Worm (Caenorhabditis elegans): ENCODE data around the gene best-16.

Gene best-16

DNA sequence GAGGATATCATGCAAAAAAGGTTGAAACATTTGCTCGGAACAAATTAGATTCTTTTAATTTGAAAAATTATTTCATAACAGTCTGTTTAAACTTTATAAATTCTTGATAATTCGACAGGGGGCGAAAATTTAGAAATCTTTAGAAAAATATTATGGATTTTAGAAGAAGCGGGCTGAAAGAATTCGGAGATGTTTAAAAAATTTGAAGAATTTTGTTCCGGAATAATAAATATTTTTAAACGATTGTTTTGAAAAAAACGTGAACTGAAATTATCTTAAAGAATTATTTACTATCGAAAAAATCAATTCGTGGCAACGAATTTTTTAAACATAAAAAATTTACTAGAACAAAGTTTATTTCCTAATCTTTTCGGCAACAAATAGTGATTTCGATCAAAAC, 8.1 kb upstream of the best-16 start, which contains the start of gene R13A1.3:
Gene R13A1.3 (plus strand): TSS at position 301 of the 400 bp plus-strand sequence.
- no peak for TF ChIP-seq saeg-2 (GFP tag; IDR thresholded peaks at IDR 0.05)
- TF ChIP-seq hlh-11 (tag; optimal IDR thresholded peaks at IDR 0.05): no peak
- no peak for TF ChIP-seq nhr-6 (tag; optimal IDR thresholded peaks at IDR 0.05)
- no peak for TF ChIP-seq ceh-32 (tag; optimal IDR thresholded peaks at IDR 0.05; ENCODE audit: poor library complexity)
- TF ChIP-seq T20F7.1 (GFP tag; optimal IDR thresholded peaks at IDR 0.05): no peak
- TF ChIP-seq ZK546.5 (tag; optimal IDR thresholded peaks at IDR 0.05): no peak
- TF ChIP-seq ces-1 (GFP tag; optimal IDR thresholded peaks at IDR 0.05): no peak
- no peak for TF ChIP-seq pha-4 (GFP tag; IDR thresholded peaks at IDR 0.05)
- no peak for TF ChIP-seq pha-4 (tag; optimal IDR thresholded peaks at IDR 0.05)
- TF ChIP-seq daf-19 (GFP tag; conservative IDR thresholded peaks at IDR 0.05): no peak
- TF ChIP-seq vab-7 (GFP tag; IDR thresholded peaks at IDR 0.05): no peak
- TF ChIP-seq arid-1 (GFP tag; conservative IDR thresholded peaks at IDR 0.05): no peak
- TF ChIP-seq pqm-1 (tag; optimal IDR thresholded peaks at IDR 0.05): no peak

DNA sequence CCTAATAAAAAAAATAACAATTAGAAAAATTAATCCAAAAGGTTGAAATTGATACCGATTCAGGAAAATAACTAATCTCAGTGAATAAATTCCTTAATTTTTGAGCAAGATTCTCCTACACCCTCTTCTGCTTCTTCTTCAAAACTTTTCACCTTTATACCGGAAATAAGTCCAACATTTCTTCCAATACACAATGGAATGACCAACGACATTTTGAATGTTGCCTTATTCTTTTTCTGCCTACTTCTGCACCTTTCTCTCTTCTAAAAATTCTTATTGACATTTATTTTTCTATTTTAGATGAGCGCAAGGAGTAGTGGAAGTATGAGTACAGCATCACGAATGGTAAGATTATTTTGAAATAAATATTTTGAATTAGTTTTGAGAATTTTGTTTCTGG, 1.2 kb upstream of the best-16 start, which contains the start of gene unc-8:
Gene unc-8 (plus strand): TSS at position 301 of the 400 bp plus-strand sequence.
- no peak for TF ChIP-seq ceh-44 (GFP tag; IDR thresholded peaks at IDR 0.05)
- TF ChIP-seq ZK337.2 (GFP tag; IDR thresholded peaks at IDR 0.05): no peak
- no peak for TF ChIP-seq ceh-32 (tag; optimal IDR thresholded peaks at IDR 0.05; ENCODE audit: poor library complexity)
- no peak for TF ChIP-seq lin-15B (tag; optimal IDR thresholded peaks at IDR 0.05)
- TF ChIP-seq lsy-2 (tag; optimal IDR thresholded peaks at IDR 0.05): no peak
- TF ChIP-seq dmd-9 (GFP tag; IDR thresholded peaks at IDR 0.05): no peak
- TF ChIP-seq gei-8 (GFP tag; optimal IDR thresholded peaks at IDR 0.05): no peak
- no peak for TF ChIP-seq F37D6.2 (tag; optimal IDR thresholded peaks at IDR 0.05)
- TF ChIP-seq mep-1 (tag; optimal IDR thresholded peaks at IDR 0.05): no peak
- TF ChIP-seq F44E2.7 (GFP tag; IDR thresholded peaks at IDR 0.05): no peak
- TF ChIP-seq nhr-111 (GFP tag; optimal IDR thresholded peaks at IDR 0.05): no peak
- TF ChIP-seq mxl-3 (GFP tag; optimal IDR thresholded peaks at IDR 0.05): no peak
- no peak for TF ChIP-seq rbr-2 (tag; optimal IDR thresholded peaks at IDR 0.05)
- no peak for TF ChIP-seq ces-1 (GFP tag; optimal IDR thresholded peaks at IDR 0.05)
- no peak for TF ChIP-seq F26F4.8 (GFP tag; conservative IDR thresholded peaks at IDR 0.05)
- TF ChIP-seq ctbp-1 (GFP tag; IDR thresholded peaks at IDR 0.05): no peak
- no peak for TF ChIP-seq F49E8.2 (tag; optimal IDR thresholded peaks at IDR 0.05; ENCODE audit: borderline replicate concordance)
- TF ChIP-seq fkh-10 (GFP tag; optimal IDR thresholded peaks at IDR 0.05): no peak
- TF ChIP-seq mxl-2 (GFP tag; conservative IDR thresholded peaks at IDR 0.05): no peak
- no peak for TF ChIP-seq dpl-1 (GFP tag; optimal IDR thresholded peaks at IDR 0.05)

DNA sequence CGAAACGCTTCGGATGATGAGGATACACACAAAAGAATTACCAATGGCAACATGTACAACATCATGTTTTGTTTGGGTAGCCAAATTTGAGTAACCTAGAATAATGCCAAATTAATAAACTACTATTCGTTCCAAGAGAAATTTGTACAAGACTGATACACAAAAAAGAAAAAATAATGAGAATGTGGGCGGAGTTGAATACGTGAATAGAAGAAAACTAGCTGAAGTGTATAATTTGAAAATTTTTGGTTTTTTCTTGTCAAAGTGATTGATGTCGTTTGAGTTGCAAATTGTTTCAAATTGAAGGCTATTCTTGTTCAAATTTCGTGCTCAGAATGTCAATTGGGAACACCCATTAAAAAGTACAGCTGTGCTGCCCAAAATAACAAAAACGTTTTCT, 3.9 kb downstream of the best-16 start, which contains the start of gene R13A1.5:
Gene R13A1.5 (minus strand): TSS at position 101 of the 400 bp plus-strand sequence.
- no peak for TF ChIP-seq hmg-1.1 (GFP tag; IDR thresholded peaks at IDR 0.05)
- TF ChIP-seq daf-19 (GFP tag; conservative IDR thresholded peaks at IDR 0.05): no peak
- TF ChIP-seq nhr-48 (tag; optimal IDR thresholded peaks at IDR 0.05): no peak
- TF ChIP-seq lim-7 (GFP tag; IDR thresholded peaks at IDR 0.05): no peak
- no peak for TF ChIP-seq zip-11 (GFP tag; IDR thresholded peaks at IDR 0.05)
- TF ChIP-seq egl-43 (GFP tag; IDR thresholded peaks at IDR 0.05): no peak
- no peak for TF ChIP-seq Y5F2A.4 (GFP tag; optimal IDR thresholded peaks at IDR 0.05)
- no peak for TF ChIP-seq Y105C5A.15 (GFP tag; IDR thresholded peaks at IDR 0.05)
- no peak for TF ChIP-seq daf-8 (GFP tag; IDR thresholded peaks at IDR 0.05)
- no peak for TF ChIP-seq cey-2 (tag; optimal IDR thresholded peaks at IDR 0.05; ENCODE audit: borderline replicate concordance, insufficient read depth)
- no peak for TF ChIP-seq mep-1 (tag; optimal IDR thresholded peaks at IDR 0.05)
- no peak for TF ChIP-seq D1046.2 (GFP tag; IDR thresholded peaks at IDR 0.05)
- no peak for TF ChIP-seq F37D6.2 (tag; optimal IDR thresholded peaks at IDR 0.05)
- no peak for TF ChIP-seq ceh-62 (tag; optimal IDR thresholded peaks at IDR 0.05)

Data from whole organism, L4 larva.